Fruit fly (Drosophila melanogaster) whole organism, prepupa: ENCODE results near the gene phr6-4.

ENCODE experiments used
- Blimp-1 ChIP-seq: fragments of 200-800 bp; sonication (Bioruptor generic); optimal IDR thresholded peaks from 3 replicates; lab custom pipeline; 2017; ENCODE audit warnings: missing biosample characterization, missing genetic modification characterization, mild to moderate bottlenecking, moderate library complexity, missing genetic modification reagents
- CG10631 ChIP-seq: fragments of 200-800 bp; sonication (Bioruptor generic); optimal IDR thresholded peaks from 2 replicates; lab custom pipeline; 2016; ENCODE audit warnings: missing biosample characterization, missing genetic modification characterization
- CG10669 ChIP-seq: fragments of 200-800 bp; sonication (Bioruptor generic); optimal IDR thresholded peaks from 3 replicates; lab custom pipeline; 2018; ENCODE audit warnings: missing biosample characterization, mild to moderate bottlenecking, missing genetic modification characterization, moderate library complexity
- CG11294 ChIP-seq: fragments of 200-800 bp; sonication (Bioruptor generic); IDR thresholded peaks from 2 replicates; pipeline ENCODE4 v1.3.6; 2022; ENCODE audit warnings: missing biosample characterization, missing genetic modification characterization
- CG11902 ChIP-seq: fragments of 200-800 bp; sonication (Bioruptor generic); optimal IDR thresholded peaks from 3 replicates; lab custom pipeline; 2016; ENCODE audit warnings: missing biosample characterization, missing genetic modification characterization
- CG15336 ChIP-seq: fragments of 200-800 bp; sonication (Bioruptor generic); IDR thresholded peaks from 2 replicates; pipeline ENCODE4 v1.3.6; 2022; ENCODE audit warnings: missing biosample characterization, missing genetic modification characterization
- CG1621 ChIP-seq: fragments of 200-800 bp; sonication (Bioruptor generic); optimal IDR thresholded peaks from 3 replicates; lab custom pipeline; 2018; ENCODE audit warnings: missing biosample characterization, mild to moderate bottlenecking, missing genetic modification characterization
- CG3032 ChIP-seq: fragments of 200-800 bp; optimal IDR thresholded peaks from 2 replicates; lab custom pipeline; 2019; ENCODE audit warnings: missing biosample characterization, mild to moderate bottlenecking, missing genetic modification characterization, moderate library complexity
- CG31627 ChIP-seq: fragments of 200-800 bp; sonication (Bioruptor generic); optimal IDR thresholded peaks from 3 replicates; lab custom pipeline; 2016; ENCODE audit warnings: missing biosample characterization, missing genetic modification characterization
- CG32006 ChIP-seq: fragments of 200-800 bp; sonication (Bioruptor generic); optimal IDR thresholded peaks from 3 replicates; lab custom pipeline; 2017; ENCODE audit warnings: missing biosample characterization, mild to moderate bottlenecking, missing genetic modification characterization
- CG34406 ChIP-seq: fragments of 200-800 bp; sonication (Bioruptor generic); optimal IDR thresholded peaks from 3 replicates; lab custom pipeline; 2016; ENCODE audit warnings: missing biosample characterization, missing genetic modification characterization
- CG6163 ChIP-seq: fragments of 200-800 bp; sonication (Bioruptor generic); IDR thresholded peaks from 3 replicates; pipeline ENCODE4 v1.3.6; 2022; ENCODE audit warnings: missing biosample characterization, missing genetic modification characterization
- CG6276 ChIP-seq: fragments of 200-800 bp; sonication (Bioruptor generic); optimal IDR thresholded peaks from 2 replicates; lab custom pipeline; 2017; ENCODE audit warnings: missing biosample characterization, mild to moderate bottlenecking, missing genetic modification characterization
- CG6792 ChIP-seq: fragments of 200-800 bp; sonication (Bioruptor generic); optimal IDR thresholded peaks from 3 replicates; lab custom pipeline; 2016; ENCODE audit warnings: missing biosample characterization, missing genetic modification characterization
- CG6808 ChIP-seq: fragments of 200-800 bp; sonication (Bioruptor generic); optimal IDR thresholded peaks from 3 replicates; lab custom pipeline; 2017; ENCODE audit warnings: missing biosample characterization, missing genetic modification characterization, mild to moderate bottlenecking, moderate library complexity, missing genetic modification reagents
- CG6854 ChIP-seq: fragments of 200-800 bp; sonication (Bioruptor generic); optimal IDR thresholded peaks from 2 replicates; lab custom pipeline; 2017; ENCODE audit warnings: missing biosample characterization, mild to moderate bottlenecking, missing genetic modification characterization
- CG7368 ChIP-seq: fragments of 200-800 bp; sonication (Bioruptor generic); optimal IDR thresholded peaks from 3 replicates; lab custom pipeline; 2016; ENCODE audit warnings: missing biosample characterization, missing genetic modification characterization
- CG8119 ChIP-seq: fragments of 200-800 bp; sonication (Bioruptor generic); IDR thresholded peaks from 3 replicates; pipeline ENCODE4 v1.3.6; 2022; ENCODE audit warnings: missing biosample characterization, missing genetic modification characterization
- CG8632 ChIP-seq: fragments of 200-800 bp; sonication (Bioruptor generic); optimal IDR thresholded peaks from 3 replicates; lab custom pipeline; 2016; ENCODE audit warnings: missing biosample characterization, missing genetic modification characterization
- CG9139 ChIP-seq: fragments of 200-800 bp; sonication (Bioruptor generic); optimal IDR thresholded peaks from 3 replicates; lab custom pipeline; 2017; ENCODE audit warnings: missing biosample characterization, mild to moderate bottlenecking, missing genetic modification characterization
- Eip75B ChIP-seq: fragments of 200-800 bp; sonication (Bioruptor generic); optimal IDR thresholded peaks from 3 replicates; lab custom pipeline; 2016; ENCODE audit warnings: missing biosample characterization, missing genetic modification characterization
- Eip78C ChIP-seq: fragments of 200-800 bp; sonication (Bioruptor generic); peaks from one replicate; lab custom pipeline; 2016; ENCODE audit warnings: missing biosample characterization, missing genetic modification characterization
- Eip93F ChIP-seq: fragments of 200-800 bp; sonication (Bioruptor generic); optimal IDR thresholded peaks from 2 replicates; lab custom pipeline; 2016; ENCODE audit warnings: missing biosample characterization, mild to moderate bottlenecking, missing genetic modification characterization
- Ets21C ChIP-seq: fragments of 200-800 bp; sonication (Bioruptor generic); optimal IDR thresholded peaks from 3 replicates; lab custom pipeline; 2016; ENCODE audit warnings: missing biosample characterization, missing genetic modification characterization
- Ets96B ChIP-seq: fragments of 200-800 bp; optimal IDR thresholded peaks from 2 replicates; lab custom pipeline; 2019; ENCODE audit warnings: missing biosample characterization, mild to moderate bottlenecking, missing genetic modification characterization, moderate library complexity
- Gug ChIP-seq: fragments of 200-800 bp; sonication (Bioruptor generic); IDR thresholded peaks from 2 replicates; pipeline ENCODE4 v1.3.6; 2022; ENCODE audit warnings: missing biosample characterization, missing genetic modification characterization
- Hr38 ChIP-seq: sonication (Bioruptor generic); optimal IDR thresholded peaks from 2 replicates; lab custom pipeline; 2016; ENCODE audit warnings: missing biosample characterization, missing genetic modification characterization
- Hr39 ChIP-seq: fragments of 200-800 bp; sonication (Bioruptor generic); optimal IDR thresholded peaks from 2 replicates; lab custom pipeline; 2016; ENCODE audit warnings: missing biosample characterization, missing genetic modification characterization
- Hr4 ChIP-seq: fragments of 200-800 bp; sonication (Bioruptor generic); optimal IDR thresholded peaks from 3 replicates; lab custom pipeline; 2016; ENCODE audit warnings: missing biosample characterization, missing genetic modification characterization
- Lpt ChIP-seq: fragments of 200-800 bp; sonication (Bioruptor generic); optimal IDR thresholded peaks from 3 replicates; lab custom pipeline; 2016; ENCODE audit warnings: missing biosample characterization, missing genetic modification characterization
- Met ChIP-seq: fragments of 200-800 bp; sonication (Bioruptor generic); optimal IDR thresholded peaks from 3 replicates; lab custom pipeline; 2016; ENCODE audit warnings: missing biosample characterization, missing genetic modification characterization
- OdsH ChIP-seq: fragments of 200-800 bp; sonication (Bioruptor generic); optimal IDR thresholded peaks from 3 replicates; lab custom pipeline; 2016; ENCODE audit warnings: missing biosample characterization, missing genetic modification characterization
- Smox ChIP-seq: fragments of 200-800 bp; sonication (Bioruptor generic); optimal IDR thresholded peaks from 3 replicates; lab custom pipeline; 2016; ENCODE audit warnings: missing biosample characterization, missing genetic modification characterization
- Sox102F ChIP-seq: fragments of 200-800 bp; sonication (Bioruptor generic); optimal IDR thresholded peaks from 2 replicates; lab custom pipeline; 2016; ENCODE audit warnings: missing biosample characterization, mild to moderate bottlenecking, missing genetic modification characterization
- Sox14 ChIP-seq: fragments of 200-800 bp; sonication (Bioruptor generic); optimal IDR thresholded peaks from 3 replicates; lab custom pipeline; 2016; ENCODE audit warnings: missing biosample characterization, missing genetic modification characterization
- Sox15 ChIP-seq: fragments of 200-800 bp; sonication (Bioruptor generic); optimal IDR thresholded peaks from 3 replicates; lab custom pipeline; 2016; ENCODE audit warnings: missing biosample characterization, missing genetic modification characterization
- achi ChIP-seq: fragments of 200-800 bp; sonication (Bioruptor generic); optimal IDR thresholded peaks from 3 replicates; lab custom pipeline; 2016; ENCODE audit warnings: missing biosample characterization, missing genetic modification characterization
- acj6 ChIP-seq: fragments of 200-800 bp; sonication (Bioruptor generic); optimal IDR thresholded peaks from 3 replicates; lab custom pipeline; 2016; ENCODE audit warnings: missing biosample characterization, missing genetic modification characterization
- cyc ChIP-seq: fragments of 200-800 bp; sonication (Bioruptor generic); optimal IDR thresholded peaks from 3 replicates; lab custom pipeline; 2016; ENCODE audit warnings: missing biosample characterization, missing genetic modification characterization
- dac ChIP-seq: fragments of 200-800 bp; sonication (Bioruptor generic); optimal IDR thresholded peaks from 2 replicates; lab custom pipeline; 2017; ENCODE audit warnings: missing biosample characterization, mild to moderate bottlenecking, missing genetic modification characterization
- dsx ChIP-seq: fragments of 200-800 bp; optimal IDR thresholded peaks from 3 replicates; lab custom pipeline; 2019; ENCODE audit warnings: missing biosample characterization, mild to moderate bottlenecking, missing genetic modification characterization, moderate library complexity; ENCODE audit not compliant: poor library complexity, severe bottlenecking
- eg ChIP-seq: fragments of 200-800 bp; sonication (Bioruptor generic); IDR thresholded peaks from 3 replicates; pipeline ENCODE4 v1.3.6; 2022; ENCODE audit warnings: missing biosample characterization, missing genetic modification characterization
- esn ChIP-seq: fragments of 200-800 bp; sonication (Bioruptor generic); optimal IDR thresholded peaks from 2 replicates; lab custom pipeline; 2016; ENCODE audit warnings: missing biosample characterization, mild to moderate bottlenecking, missing genetic modification characterization, moderate library complexity
- fd59A ChIP-seq: fragments of 200-800 bp; sonication (Bioruptor generic); optimal IDR thresholded peaks from 2 replicates; lab custom pipeline; 2017; ENCODE audit warnings: missing biosample characterization, mild to moderate bottlenecking, missing genetic modification characterization, missing genetic modification reagents
- fd85E ChIP-seq: fragments of 200-800 bp; sonication (Bioruptor generic); optimal IDR thresholded peaks from 3 replicates; lab custom pipeline; 2016; ENCODE audit warnings: missing biosample characterization, missing genetic modification characterization
- fkh ChIP-seq: fragments of 200-800 bp; sonication (Bioruptor generic); optimal IDR thresholded peaks from 3 replicates; lab custom pipeline; 2017; ENCODE audit warnings: missing biosample characterization, mild to moderate bottlenecking, missing genetic modification characterization, moderate library complexity
- lz ChIP-seq: fragments of 200-800 bp; sonication (Bioruptor generic); optimal IDR thresholded peaks from 3 replicates; lab custom pipeline; 2016; ENCODE audit warnings: missing biosample characterization, missing genetic modification characterization
- net ChIP-seq: fragments of 200-800 bp; sonication (Bioruptor generic); optimal IDR thresholded peaks from 3 replicates; lab custom pipeline; 2016; ENCODE audit warnings: missing biosample characterization, missing genetic modification characterization
- spab ChIP-seq: fragments of 200-800 bp; sonication (Bioruptor generic); optimal IDR thresholded peaks from 2 replicates; lab custom pipeline; 2017; ENCODE audit warnings: missing biosample characterization, mild to moderate bottlenecking, missing genetic modification characterization, missing genetic modification reagents
- ss ChIP-seq, 2 experiments: fragments of 200-800 bp; sonication (Bioruptor generic); optimal IDR thresholded peaks; 2 replicates in 1 of 2; 3 replicates in 1 of 2; lab custom pipeline; 2017 to 2018; ENCODE audit warnings: mild to moderate bottlenecking in 2 of 2, missing biosample characterization in 2 of 2, missing genetic modification characterization in 2 of 2, moderate library complexity in 1 of 2
- svp ChIP-seq: fragments of 200-800 bp; sonication (Bioruptor generic); peaks from one replicate; lab custom pipeline; 2016; ENCODE audit warnings: missing biosample characterization, missing genetic modification characterization
- topi ChIP-seq: fragments of 200-800 bp; sonication (Bioruptor generic); optimal IDR thresholded peaks from 3 replicates; lab custom pipeline; 2016; ENCODE audit warnings: missing biosample characterization, missing genetic modification characterization
- vri ChIP-seq: fragments of 200-800 bp; sonication (Bioruptor generic); optimal IDR thresholded peaks from 3 replicates; lab custom pipeline; 2016; ENCODE audit warnings: missing biosample characterization, mild to moderate bottlenecking, missing genetic modification characterization

phr6-4 gene

dm6 chr2L:20649891-20650290 is 4.3 kb upstream of the phr6-4 start, which contains the start of gene CG2611:
CG2611 (plus strand) TSS chr2L:20650189.
- TF ChIP-seq CG6276 (GFP tag; lab: Kevin White, UChicago) (no peak), Blimp-1 (no peak), Met (GFP tag; lab: Kevin White, UChicago) (no peak), CG11294 (GFP tag; lab: Robert Waterston, UW) (no peak), achi (peak; percentile 48), OdsH (no peak), CG10631 (GFP tag; lab: Kevin White, UChicago) (no peak), CG7368 (GFP tag; lab: Kevin White, UChicago) (no peak), Eip93F (GFP tag; lab: Kevin White, UChicago) (no peak), fkh (peak; percentile 96), vri (GFP tag; lab: Kevin White, UChicago) (no peak), dac (GFP tag; lab: Kevin White, UChicago) (no peak), CG10669 (GFP tag; lab: Kevin White, UChicago) (no peak), svp (GFP tag; lab: Kevin White, UChicago) (peak; percentile 61), CG32006 (no peak), CG31627 (GFP tag; lab: Kevin White, UChicago) (peak; percentile 65), CG1621 (tag; lab: Kevin White, UChicago) (no peak), Eip75B (GFP tag; lab: Kevin White, UChicago) (no peak), Lpt (GFP tag; lab: Kevin White, UChicago) (no peak), esn (peak; percentile 66), topi (GFP tag; lab: Kevin White, UChicago) (peak; percentile 48), CG34406 (GFP tag; lab: Kevin White, UChicago) (no peak), Hr38 (no peak), cyc (peak; percentile 51), CG6163 (GFP tag; lab: Robert Waterston, UW) (peak; percentile 59; the same call in 2 of the 3 replicates), Sox102F (no peak), CG9139 (no peak), Ets96B (tag; lab: Kevin White, UChicago) (peak; percentile 35), acj6 (GFP tag; lab: Kevin White, UChicago) (peak; percentile 53), lz (GFP tag; lab: Kevin White, UChicago) (peak; percentile 60), CG8119 (no peak), Hr39 (GFP tag; lab: Kevin White, UChicago) (peak; percentile 62), Gug (GFP tag; lab: Robert Waterston, UW) (no peak), Sox15 (GFP tag; lab: Kevin White, UChicago) (no peak), Smox (GFP tag; lab: Kevin White, UChicago) (no peak), Sox14 (GFP tag; lab: Kevin White, UChicago) (peak; percentile 78), Hr4 (no peak), CG6792 (no peak), fd85E (no peak), eg (GFP tag; lab: Robert Waterston, UW) (0 out of 3 replicates have a peak, but pooled peaks have one; percentile 30), dsx (GFP tag; lab: Kevin White, UChicago) (no peak), CG15336 (GFP tag; lab: Robert Waterston, UW) (peak; percentile 35; the same call in 1 of the 2 replicates), fd59A (GFP tag; lab: Kevin White, UChicago) (no peak), Eip78C (GFP tag; lab: Kevin White, UChicago) (no peak), CG3032 (tag; lab: Kevin White, UChicago) (peak; percentile 41), CG8632 (no peak), CG6808 (GFP tag; lab: Kevin White, UChicago) (no peak), Ets21C (GFP tag; lab: Kevin White, UChicago) (no peak), ss (GFP tag; optimal IDR thresholded peaks at IDR 0.05; lab: Kevin White, UChicago) (no peak), spab (GFP tag; lab: Kevin White, UChicago) (no peak), CG11902 (GFP tag; lab: Kevin White, UChicago) (peak; percentile 2), net (GFP tag; lab: Kevin White, UChicago) (no peak), CG6854 (GFP tag; lab: Kevin White, UChicago) (no peak)
